Comparison of ENCODE assay signal across 2 fruit fly cellular contexts in genomic region chrX:2178802-2179201, dm6.
TF ChIP-seq lines count a peak whose summit lies in the region.

Gene Cyp4ae1, plus strand, starts transcription at chrX:2179007.

- TF ChIP-seq CTCF in whole organism, embryonic (GFP tag; optimal IDR thresholded peaks at IDR 0.05; lab: Kevin White, UChicago): no peak

TF ChIP-seq in whole organism, adult, 20 proteins besides CTCF, POLR2A, EP300 and RAD21:
- TF ChIP-seq Mnt (GFP tag; optimal IDR thresholded peaks at IDR 0.05; lab: Kevin White, UChicago): peak; percentile 16
- peak; percentile 25 for TF ChIP-seq cic (GFP tag; optimal IDR thresholded peaks at IDR 0.05; lab: Kevin White, UChicago)
- TF ChIP-seq kay (GFP tag; lab: Kevin White, UChicago; ENCODE audit: borderline replicate concordance): no peak

TF ChIP-seq in whole organism, embryonic, 481 proteins besides CTCF, POLR2A, EP300 and RAD21:
- TF ChIP-seq exex (tag; optimal IDR thresholded peaks at IDR 0.05; lab: Kevin White, UChicago) (peak; percentile 47), Pdp1 (GFP tag; optimal IDR thresholded peaks at IDR 0.05; lab: Kevin White, UChicago) (peak in 1 of 2 experiments; percentile 92), Aef1 (GFP tag; IDR thresholded peaks at IDR 0.05; lab: Robert Waterston, UW) (no peak), CG11560 (tag; IDR thresholded peaks at IDR 0.05; lab: Robert Waterston, UW) (no peak), chif (GFP tag; optimal IDR thresholded peaks at IDR 0.05; lab: Kevin White, UChicago) (no peak), CG34376 (GFP tag; optimal IDR thresholded peaks at IDR 0.05; lab: Kevin White, UChicago) (peak; percentile 27), crp (GFP tag; optimal IDR thresholded peaks at IDR 0.05; lab: Kevin White, UChicago) (peak in 1 of 2 experiments; percentile 76), CG9932 (GFP tag; IDR thresholded peaks at IDR 0.05; lab: Robert Waterston, UW) (no peak), ap (GFP tag; IDR thresholded peaks at IDR 0.05; lab: Robert Waterston, UW) (no peak), mirr (GFP tag; optimal IDR thresholded peaks at IDR 0.05; lab: Kevin White, UChicago) (peak; percentile 3), lola (GFP tag; optimal IDR thresholded peaks at IDR 0.05; lab: Kevin White, UChicago) (no peak), sug (tag; optimal IDR thresholded peaks at IDR 0.05; lab: Kevin White, UChicago) (peak; percentile 52), ATbp (GFP tag; optimal IDR thresholded peaks at IDR 0.05; lab: Kevin White, UChicago) (no peak), CG31224 (GFP tag; IDR thresholded peaks at IDR 0.05; lab: Robert Waterston, UW) (no peak)
